Worm (Caenorhabditis elegans): Measurements from ENCODE around the gene ZK896.1.

DNA sequence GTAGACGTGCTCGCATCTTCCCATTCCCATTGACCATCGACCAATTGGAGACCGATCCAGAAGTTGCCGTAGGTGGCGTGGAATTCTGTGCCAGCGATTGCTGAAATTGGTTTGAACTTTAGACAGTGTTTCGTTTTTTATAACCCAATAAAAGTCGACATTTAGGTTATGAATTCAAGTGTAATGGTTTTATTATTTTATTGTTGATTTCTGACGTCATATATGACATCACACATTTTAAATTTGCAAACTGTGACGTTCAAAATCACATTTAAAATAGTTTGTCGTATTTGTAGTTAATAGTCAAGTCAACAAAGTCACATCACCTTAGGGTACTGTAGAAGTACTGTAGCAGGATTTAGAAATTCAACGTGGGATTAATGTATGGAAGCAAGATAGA is 4.8 kb downstream of the ZK896.1 start:
- no peak for TF ChIP-seq nhr-25 (tag; optimal IDR thresholded peaks at IDR 0.05; ENCODE audit: borderline replicate concordance, insufficient read depth)
- no peak for TF ChIP-seq hlh-11 (tag; optimal IDR thresholded peaks at IDR 0.05)
- no peak for TF ChIP-seq ama-1 (optimal IDR thresholded peaks at IDR 0.05)
- TF ChIP-seq unc-130 (GFP tag; optimal IDR thresholded peaks at IDR 0.05): no peak
- TF ChIP-seq zag-1 (tag; optimal IDR thresholded peaks at IDR 0.05): no peak
- no peak for TF ChIP-seq dpl-1 (GFP tag; optimal IDR thresholded peaks at IDR 0.05)
- no peak for TF ChIP-seq unc-39 (tag; optimal IDR thresholded peaks at IDR 0.05)
- TF ChIP-seq ceh-82 (tag; optimal IDR thresholded peaks at IDR 0.05): no peak
- no peak for TF ChIP-seq daf-19 (GFP tag; conservative IDR thresholded peaks at IDR 0.05)
- no peak for TF ChIP-seq mdl-1 (tag; optimal IDR thresholded peaks at IDR 0.05)
- no peak for TF ChIP-seq lim-7 (GFP tag; IDR thresholded peaks at IDR 0.05)

Measured in whole organism, L4 larva.